Worm (Caenorhabditis elegans): ENCODE data around the gene dpf-4.

ce11 chrIII:5879291-5879968, 20.3 kb downstream of the dpf-4 start, which contains the start of gene hpo-10:
- TF ChIP-seq F49E8.2 (tag; optimal IDR thresholded peaks at IDR 0.05; ENCODE audit: borderline replicate concordance) (no peak), hif-1 (tag; optimal IDR thresholded peaks at IDR 0.05) (no peak), unc-62 (GFP tag; optimal IDR thresholded peaks at IDR 0.05 in 1 of 2) (no peak), unc-62 (tag; optimal IDR thresholded peaks at IDR 0.05) (no peak), mep-1 (tag; optimal IDR thresholded peaks at IDR 0.05) (peak; percentile 32), hmg-1.1 (GFP tag; IDR thresholded peaks at IDR 0.05) (no peak), snpc-4 (tag; optimal IDR thresholded peaks at IDR 0.05) (no peak), mxl-2 (GFP tag; conservative IDR thresholded peaks at IDR 0.05) (no peak), arid-1 (GFP tag; conservative IDR thresholded peaks at IDR 0.05) (no peak), skn-1 (tag; optimal IDR thresholded peaks at IDR 0.05) (no peak), mdl-1 (tag; optimal IDR thresholded peaks at IDR 0.05) (no peak), ztf-11 (tag; optimal IDR thresholded peaks at IDR 0.05) (no peak)

All from whole organism, L4 larva.